Fruit fly (Drosophila melanogaster) whole organism, wandering third instar larva: ENCODE measurements around the gene Grx3.

ENCODE experiments used
- Abd-B ChIP-seq: fragments of >200 bp; optimal IDR thresholded peaks from 2 replicates; lab custom pipeline; 2017; ENCODE audit warnings: missing biosample characterization, missing genetic modification characterization
- CG9705 ChIP-seq: fragments of 200-800 bp; sonication (Bioruptor generic); optimal IDR thresholded peaks from 2 replicates; lab custom pipeline; 2018; ENCODE audit warnings: missing biosample characterization, mild to moderate bottlenecking, missing genetic modification characterization
- CrebA ChIP-seq: fragments of 200-800 bp; sonication (Bioruptor generic); optimal IDR thresholded peaks from 2 replicates; lab custom pipeline; 2016; ENCODE audit warnings: missing biosample characterization, mild to moderate bottlenecking, missing genetic modification characterization, borderline replicate concordance
- Dfd ChIP-seq: fragments of >200 bp; optimal IDR thresholded peaks from 2 replicates; lab custom pipeline; 2017; ENCODE audit warnings: missing biosample characterization, missing genetic modification characterization
- Dif ChIP-seq: fragments of 200-275, 200-300 bp; sonication (Bioruptor generic); optimal IDR thresholded peaks from 2 replicates; lab custom pipeline; 2018; ENCODE audit warnings: missing biosample characterization, missing genetic modification characterization; ENCODE audit not compliant: partially characterized antibody
- GATAd ChIP-seq: sonication (Bioruptor generic); optimal IDR thresholded peaks from 2 replicates; lab custom pipeline; 2016; ENCODE audit warnings: missing biosample characterization, missing genetic modification characterization
- HLH106 ChIP-seq: fragments of 200-800 bp; optimal IDR thresholded peaks from 3 replicates; lab custom pipeline; 2019; ENCODE audit warnings: missing biosample characterization, mild to moderate bottlenecking, missing genetic modification characterization, moderate library complexity
- Hnf4 ChIP-seq: fragments of 200-800 bp; sonication (Bioruptor generic); optimal IDR thresholded peaks from 2 replicates; lab custom pipeline; 2016; ENCODE audit warnings: missing biosample characterization, mild to moderate bottlenecking, missing genetic modification characterization
- Hr78 ChIP-seq: fragments of >200 bp; optimal IDR thresholded peaks from 2 replicates; lab custom pipeline; 2017; ENCODE audit warnings: missing biosample characterization, missing genetic modification characterization
- Mio ChIP-seq: sonication (Bioruptor generic); optimal IDR thresholded peaks from 2 replicates; lab custom pipeline; 2016; ENCODE audit warnings: missing biosample characterization, missing genetic modification characterization
- Myc ChIP-seq: fragments of >200 bp; optimal IDR thresholded peaks from 2 replicates; lab custom pipeline; 2017
- N ChIP-seq: fragments of >200 bp; optimal IDR thresholded peaks from 2 replicates; lab custom pipeline; 2018; ENCODE audit warnings: missing biosample characterization, missing external identifiers, missing genetic modification characterization
- OdsH ChIP-seq: fragments of 200-800 bp; sonication (Bioruptor generic); optimal IDR thresholded peaks from 2 replicates; lab custom pipeline; 2016; ENCODE audit warnings: missing biosample characterization, mild to moderate bottlenecking, missing genetic modification characterization
- Sp1 ChIP-seq: fragments of 200-800 bp; sonication (Bioruptor generic); optimal IDR thresholded peaks from 3 replicates; lab custom pipeline; 2019; ENCODE audit warnings: missing biosample characterization, mild to moderate bottlenecking, missing genetic modification characterization, moderate library complexity
- Vsx2 ChIP-seq: fragments of 200-300, 225-300 bp; sonication (Bioruptor generic); optimal IDR thresholded peaks from 2 replicates; lab custom pipeline; 2018; ENCODE audit warnings: missing biosample characterization, missing genetic modification characterization; ENCODE audit not compliant: partially characterized antibody
- brk ChIP-seq: fragments of 200-800 bp; sonication (Bioruptor generic); optimal IDR thresholded peaks from 2 replicates; lab custom pipeline; 2016; ENCODE audit warnings: missing biosample characterization, mild to moderate bottlenecking, missing genetic modification characterization
- dmrt93B ChIP-seq: fragments of 200-800 bp; sonication (Bioruptor generic); optimal IDR thresholded peaks from 2 replicates; lab custom pipeline; 2018; ENCODE audit warnings: missing biosample characterization, mild to moderate bottlenecking, missing genetic modification characterization
- dsf ChIP-seq: sonication (Bioruptor generic); optimal IDR thresholded peaks from 2 replicates; lab custom pipeline; 2016; ENCODE audit warnings: missing biosample characterization, missing genetic modification characterization, borderline replicate concordance
- ey ChIP-seq: fragments of 200-800 bp; sonication (Bioruptor generic); optimal IDR thresholded peaks from 2 replicates; lab custom pipeline; 2016; ENCODE audit warnings: missing biosample characterization, missing genetic modification characterization
- foxo ChIP-seq, 2 experiments: fragments of 200-800 bp; sonication (Bioruptor generic); optimal IDR thresholded peaks; 2 replicates in 1 of 2; 3 replicates in 1 of 2; lab custom pipeline; 2016 to 2017; ENCODE audit warnings: missing biosample characterization in 2 of 2, missing genetic modification characterization in 2 of 2
- fru ChIP-seq: fragments of 200-800 bp; sonication (Bioruptor generic); optimal IDR thresholded peaks from 3 replicates; lab custom pipeline; 2016; ENCODE audit warnings: missing biosample characterization, mild to moderate bottlenecking, missing genetic modification characterization
- h ChIP-seq: fragments of 200-800 bp; sonication (Bioruptor generic); optimal IDR thresholded peaks from 3 replicates; lab custom pipeline; 2016; ENCODE audit warnings: missing biosample characterization, mild to moderate bottlenecking, missing genetic modification characterization
- jim ChIP-seq: fragments of 175-275, 200-325 bp; sonication (Bioruptor generic); optimal IDR thresholded peaks from 2 replicates; lab custom pipeline; 2016; ENCODE audit warnings: missing biosample characterization, mild to moderate bottlenecking, missing genetic modification characterization
- lola ChIP-seq: fragments of >200 bp; optimal IDR thresholded peaks from 2 replicates; lab custom pipeline; 2017; ENCODE audit warnings: missing biosample characterization, missing genetic modification characterization
- pan ChIP-seq: fragments of >200 bp; optimal IDR thresholded peaks from 2 replicates; lab custom pipeline; 2017
- psq ChIP-seq: fragments of 200-800 bp; sonication (Bioruptor generic); optimal IDR thresholded peaks from 3 replicates; lab custom pipeline; 2017; ENCODE audit warnings: missing biosample characterization, mild to moderate bottlenecking, missing genetic modification characterization, moderate library complexity
- rgr ChIP-seq: fragments of 200-800 bp; sonication (Bioruptor generic); optimal IDR thresholded peaks from 3 replicates; lab custom pipeline; 2016; ENCODE audit warnings: missing biosample characterization, mild to moderate bottlenecking, missing genetic modification characterization
- sage ChIP-seq: fragments of 200-800 bp; sonication (Bioruptor generic); optimal IDR thresholded peaks from 2 replicates; lab custom pipeline; 2016; ENCODE audit warnings: missing biosample characterization, mild to moderate bottlenecking, missing genetic modification characterization
- sv ChIP-seq: fragments of 200-800 bp; sonication (Bioruptor generic); optimal IDR thresholded peaks from 3 replicates; lab custom pipeline; 2016; ENCODE audit warnings: missing biosample characterization, missing genetic modification characterization
- usp ChIP-seq: fragments of >200 bp; optimal IDR thresholded peaks from 2 replicates; lab custom pipeline; 2017; ENCODE audit warnings: missing biosample characterization, missing genetic modification characterization
- woc ChIP-seq: sonication (Bioruptor generic); optimal IDR thresholded peaks from 2 replicates; lab custom pipeline; 2016; ENCODE audit warnings: missing biosample characterization, mild to moderate bottlenecking, missing genetic modification characterization

Grx3 gene

DNA sequence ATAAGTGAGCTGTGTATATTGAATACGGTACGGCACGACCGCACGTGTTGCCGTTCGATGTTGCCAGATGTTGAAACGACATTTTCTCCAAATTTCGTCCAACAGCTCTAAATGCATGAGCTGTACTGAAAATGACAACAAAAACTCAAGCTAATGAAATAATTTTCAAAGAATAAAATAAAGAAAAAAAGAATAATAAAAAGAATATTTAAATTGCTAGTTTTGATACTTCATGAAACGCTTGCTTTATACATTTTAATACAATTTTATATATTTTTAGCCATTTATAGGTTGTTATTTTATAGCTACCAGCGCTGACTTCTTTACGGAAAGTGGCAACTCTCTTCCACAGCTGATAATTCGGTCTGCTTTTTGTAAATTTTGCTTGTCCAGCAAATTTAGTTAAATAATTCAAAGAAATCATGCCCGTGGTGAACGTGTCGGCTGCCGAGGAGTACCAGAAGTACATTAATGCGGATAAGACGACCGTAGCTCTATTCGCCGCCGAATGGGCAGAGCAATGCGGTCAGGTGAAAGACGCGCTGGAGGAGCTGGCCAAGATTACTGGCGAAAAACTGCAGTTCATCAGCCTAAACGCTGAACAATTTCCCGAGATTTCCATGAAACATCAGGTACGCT lies at the start of gene Grx3, which contains the start of gene Nnp-1:
Gene Grx3 (plus strand): TSS at position 339 of the 639 bp plus-strand sequence.
Gene Nnp-1 (minus strand): TSS at position 81 of the 639 bp plus-strand sequence.
- peak; percentile 46 for TF ChIP-seq woc (GFP tag; lab: Kevin White, UChicago)
- TF ChIP-seq Hr78 (GFP tag; lab: Kevin White, UChicago): no peak
- peak; percentile 22 for TF ChIP-seq ey (GFP tag; lab: Kevin White, UChicago)
- peak; percentile 54 for TF ChIP-seq CG9705 (GFP tag; lab: Kevin White, UChicago)
- peak; percentile 35 for TF ChIP-seq brk
- no peak for TF ChIP-seq Vsx2 (GFP tag; lab: Kevin White, UChicago)
- peak; percentile 24 for TF ChIP-seq sv (GFP tag; lab: Kevin White, UChicago)
- peak; percentile 90 for TF ChIP-seq Myc
- no peak for TF ChIP-seq Sp1
- TF ChIP-seq lola (GFP tag; lab: Kevin White, UChicago): no peak
- TF ChIP-seq Mio (GFP tag; lab: Kevin White, UChicago): no peak
- TF ChIP-seq HLH106: peak; percentile 82
- TF ChIP-seq Abd-B (GFP tag; lab: Kevin White, UChicago): no peak
- TF ChIP-seq foxo (GFP tag; optimal IDR thresholded peaks at IDR 0.05; lab: Kevin White, UChicago): peak in 1 of 2 experiments; percentile 62
- no peak for TF ChIP-seq Hnf4
- TF ChIP-seq OdsH (GFP tag; lab: Kevin White, UChicago): peak; percentile 20
- peak; percentile 53 for TF ChIP-seq dmrt93B (GFP tag; lab: Kevin White, UChicago)
- no peak for TF ChIP-seq usp (GFP tag; lab: Kevin White, UChicago)
- TF ChIP-seq psq (GFP tag; lab: Kevin White, UChicago): peak; percentile 48
- TF ChIP-seq Dfd (GFP tag; lab: Kevin White, UChicago): no peak
- peak; percentile 1 for TF ChIP-seq h
- TF ChIP-seq sage (GFP tag; lab: Kevin White, UChicago): no peak

DNA sequence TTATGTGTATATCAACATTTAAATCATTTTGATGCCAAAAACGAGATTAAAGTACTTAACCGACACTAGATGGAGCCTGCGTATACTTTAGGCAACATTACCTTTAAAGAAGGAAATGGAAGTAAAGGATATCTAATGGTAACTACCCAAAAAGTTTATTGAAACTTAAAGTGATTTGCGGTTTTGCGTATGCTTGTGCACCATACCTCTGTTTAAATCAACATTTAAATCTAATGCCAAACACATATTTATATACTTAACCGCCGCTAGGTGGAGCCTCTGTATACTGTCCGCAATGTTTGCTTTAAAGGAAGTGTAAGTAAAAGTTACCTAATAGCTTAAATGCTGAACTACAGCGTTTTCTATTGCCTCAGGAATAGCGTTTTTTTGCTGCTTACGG lies 40.4 kb upstream of the Grx3 start:
- TF ChIP-seq Abd-B (GFP tag; lab: Kevin White, UChicago) (no peak), CrebA (GFP tag; lab: Kevin White, UChicago) (no peak), foxo (GFP tag; optimal IDR thresholded peaks at IDR 0.05; lab: Kevin White, UChicago) (no peak), Vsx2 (GFP tag; lab: Kevin White, UChicago) (no peak), fru (no peak), jim (GFP tag; lab: Kevin White, UChicago) (no peak), dsf (GFP tag; lab: Kevin White, UChicago) (no peak)
- TF ChIP-seq, all 38 proteins: peak for 0

DNA sequence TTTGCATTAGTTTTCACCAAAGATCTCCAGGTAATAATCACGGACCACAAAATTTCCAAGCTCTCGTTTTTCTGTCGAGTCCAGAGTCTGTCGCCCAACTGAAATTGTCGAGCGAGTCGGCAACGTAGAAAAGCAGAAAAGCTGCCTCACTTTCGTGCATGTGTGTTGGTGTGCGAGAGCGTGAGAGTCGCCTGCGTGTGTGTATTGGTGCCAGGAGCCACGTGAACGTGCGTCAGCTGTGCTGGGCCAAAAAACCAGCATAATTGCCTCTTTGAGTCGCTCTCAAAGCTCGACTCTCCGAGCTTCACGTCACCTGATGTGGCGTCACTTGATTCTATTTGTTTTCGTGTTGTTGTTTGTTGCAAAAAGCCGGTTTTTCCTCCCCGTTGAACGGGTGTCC lies 35.2 kb upstream of the Grx3 start, which contains the start of gene hbt:
Gene hbt (minus strand): TSS at position 101 of the 400 bp plus-strand sequence.
- TF ChIP-seq Sp1: no peak
- no peak for TF ChIP-seq brk
- no peak for TF ChIP-seq Vsx2 (GFP tag; lab: Kevin White, UChicago)
- TF ChIP-seq GATAd (GFP tag; lab: Kevin White, UChicago): no peak
- TF ChIP-seq sv (GFP tag; lab: Kevin White, UChicago): no peak
- TF ChIP-seq Dfd (GFP tag; lab: Kevin White, UChicago): no peak
- no peak for TF ChIP-seq ey (GFP tag; lab: Kevin White, UChicago)
- TF ChIP-seq usp (GFP tag; lab: Kevin White, UChicago): no peak
- TF ChIP-seq Mio (GFP tag; lab: Kevin White, UChicago): no peak
- TF ChIP-seq N (GFP tag; lab: Kevin White, UChicago): no peak
- TF ChIP-seq psq (GFP tag; lab: Kevin White, UChicago): no peak
- no peak for TF ChIP-seq OdsH (GFP tag; lab: Kevin White, UChicago)
- TF ChIP-seq CrebA (GFP tag; lab: Kevin White, UChicago): no peak
- TF ChIP-seq CG9705 (GFP tag; lab: Kevin White, UChicago): no peak
- TF ChIP-seq pan (lab: Kevin White, UChicago): no peak
- no peak for TF ChIP-seq Hnf4
- TF ChIP-seq woc (GFP tag; lab: Kevin White, UChicago): no peak
- no peak for TF ChIP-seq sage (GFP tag; lab: Kevin White, UChicago)

DNA sequence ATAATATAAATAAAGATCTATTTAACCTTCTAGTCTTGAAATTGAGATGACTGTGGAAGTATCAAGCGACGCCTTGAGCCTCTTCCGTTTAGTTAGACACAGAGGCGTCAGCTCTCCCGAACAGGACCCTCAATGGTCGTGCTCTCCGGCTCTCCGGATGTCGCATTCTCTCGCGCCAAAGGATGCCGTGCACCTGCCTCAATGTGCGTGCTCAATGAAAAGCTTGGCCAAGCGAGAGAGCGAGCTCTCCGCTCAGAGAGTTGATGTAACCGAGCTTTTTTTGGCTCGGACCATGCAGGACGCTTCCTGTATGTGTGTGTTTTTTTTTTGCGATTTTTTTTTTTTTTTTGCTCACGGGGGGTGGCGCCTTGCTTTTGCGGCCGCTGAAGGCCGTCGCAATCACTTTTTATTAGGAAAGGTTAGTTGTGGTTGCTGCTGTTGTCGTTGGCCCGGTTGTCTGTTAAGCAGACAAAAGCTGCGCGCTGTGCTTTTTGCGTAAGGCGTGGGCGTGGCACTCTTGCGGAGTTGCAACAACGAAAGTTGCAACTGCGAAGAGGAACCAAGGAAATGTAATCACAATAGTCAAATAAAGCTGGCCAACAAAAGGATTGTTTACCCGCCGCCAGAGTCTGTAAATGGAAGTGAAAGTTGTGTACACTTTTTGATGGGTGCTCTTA lies 34.2 kb upstream of the Grx3 start:
- peak; percentile 2 for TF ChIP-seq Dif
- TF ChIP-seq dmrt93B (GFP tag; lab: Kevin White, UChicago): no peak
- no peak for TF ChIP-seq rgr (GFP tag; lab: Kevin White, UChicago)
- no peak for TF ChIP-seq woc (GFP tag; lab: Kevin White, UChicago)
- TF ChIP-seq, all 38 proteins: peak for 1
